Worm (Caenorhabditis elegans) whole organism, late embryonic: ENCODE measurements around the gene cky-1.
A peak's percentile ranks its signal among the peaks of the same experiment; 100 is the strongest.

ENCODE experiments used
- C08G9.2 ChIP-seq: sonication (generic microtip); optimal IDR thresholded peaks from 2 replicates; lab custom pipeline; 2016; ENCODE audit warnings: mild to moderate bottlenecking, missing genetic modification characterization, moderate library complexity, missing compliant biosample characterization
- C38D4.7 ChIP-seq: fragments of 200-800 bp; sonication (Bioruptor generic); optimal IDR thresholded peaks from 2 replicates; lab custom pipeline; 2018; ENCODE audit warnings: mild to moderate bottlenecking, missing genetic modification characterization, moderate library complexity, missing compliant biosample characterization
- K09A11.1 ChIP-seq: sonication (generic microtip); optimal IDR thresholded peaks from 2 replicates; lab custom pipeline; 2017; ENCODE audit warnings: antibody characterized with exemption, mild to moderate bottlenecking, missing genetic modification characterization, missing compliant biosample characterization; ENCODE audit not compliant: insufficient read depth
- ahr-1 ChIP-seq: sonication (generic microtip); optimal IDR thresholded peaks from 2 replicates; lab custom pipeline; 2016; ENCODE audit warnings: missing genetic modification characterization, missing compliant biosample characterization
- ama-1 ChIP-seq: fragments of 150-350 bp; optimal IDR thresholded peaks from 2 replicates; lab custom pipeline; 2014
- ceh-14 ChIP-seq: sonication (generic microtip); optimal IDR thresholded peaks from 2 replicates; lab custom pipeline; 2016; ENCODE audit warnings: missing genotype, missing genetic modification characterization, missing compliant biosample characterization
- ceh-18 ChIP-seq: sonication (generic microtip); optimal IDR thresholded peaks from 2 replicates; lab custom pipeline; 2016; ENCODE audit warnings: missing genetic modification characterization, missing compliant biosample characterization
- ceh-19 ChIP-seq: fragments of 200-800 bp; sonication (Bioruptor generic); optimal IDR thresholded peaks from 2 replicates; lab custom pipeline; 2018; ENCODE audit warnings: mild to moderate bottlenecking, missing genetic modification characterization, missing compliant biosample characterization
- ceh-24 ChIP-seq: sonication (generic microtip); optimal IDR thresholded peaks from 2 replicates; lab custom pipeline; 2016; ENCODE audit warnings: mild to moderate bottlenecking, missing genetic modification characterization, missing compliant biosample characterization
- ceh-30 ChIP-seq: fragments of 150-350 bp; optimal IDR thresholded peaks from 2 replicates; lab custom pipeline; 2014; ENCODE audit warnings: missing biosample characterization, missing genetic modification characterization
- ceh-34 ChIP-seq: sonication (generic microtip); optimal IDR thresholded peaks from 2 replicates; lab custom pipeline; 2016; ENCODE audit warnings: mild to moderate bottlenecking, missing genetic modification characterization, missing compliant biosample characterization
- ceh-48 ChIP-seq: sonication (generic microtip); optimal IDR thresholded peaks from 2 replicates; lab custom pipeline; 2016; ENCODE audit warnings: missing genetic modification characterization, inconsistent platforms, missing compliant biosample characterization
- ceh-9 ChIP-seq: sonication (generic microtip); optimal IDR thresholded peaks from 2 replicates; lab custom pipeline; 2016; ENCODE audit warnings: mild to moderate bottlenecking, missing genetic modification characterization, inconsistent platforms, missing compliant biosample characterization
- che-1 ChIP-seq: sonication (generic microtip); optimal IDR thresholded peaks from 2 replicates; lab custom pipeline; 2016; ENCODE audit warnings: mild to moderate bottlenecking, missing genetic modification characterization, missing compliant biosample characterization
- dmd-4 ChIP-seq: sonication (generic microtip); optimal IDR thresholded peaks from 2 replicates; lab custom pipeline; 2016; ENCODE audit warnings: borderline replicate concordance, missing genetic modification characterization, missing compliant biosample characterization
- elt-2 ChIP-seq: sonication (generic microtip); optimal IDR thresholded peaks from 2 replicates; lab custom pipeline; 2016; ENCODE audit warnings: missing genetic modification reagents, missing genetic modification characterization, missing compliant biosample characterization
- fkh-10 ChIP-seq: fragments of 150-350 bp; optimal IDR thresholded peaks from 2 replicates; lab custom pipeline; 2014; ENCODE audit warnings: missing biosample characterization, missing genetic modification reagents, missing genetic modification characterization
- hlh-13 ChIP-seq: fragments of 200-800 bp; sonication (Bioruptor generic); optimal IDR thresholded peaks from 2 replicates; lab custom pipeline; 2018; ENCODE audit warnings: mild to moderate bottlenecking, missing genetic modification characterization, missing compliant biosample characterization
- madf-2 ChIP-seq: sonication (generic microtip); optimal IDR thresholded peaks from 2 replicates; lab custom pipeline; 2017; ENCODE audit warnings: missing genetic modification characterization, missing compliant biosample characterization
- mec-3 ChIP-seq: sonication (generic microtip); optimal IDR thresholded peaks from 2 replicates; lab custom pipeline; 2016; ENCODE audit warnings: borderline replicate concordance, missing genetic modification characterization, missing compliant biosample characterization
- nhr-11 ChIP-seq: fragments of 150-350 bp; optimal IDR thresholded peaks from 2 replicates; lab custom pipeline; 2014; ENCODE audit warnings: missing biosample characterization, missing genetic modification characterization
- nhr-232 ChIP-seq: sonication (generic microtip); optimal IDR thresholded peaks from 2 replicates; lab custom pipeline; 2016; ENCODE audit warnings: missing genetic modification characterization, missing compliant biosample characterization
- odd-2 ChIP-seq: sonication (generic microtip); optimal IDR thresholded peaks from 2 replicates; lab custom pipeline; 2017; ENCODE audit warnings: antibody characterized with exemption, mild to moderate bottlenecking, missing genetic modification characterization, missing compliant biosample characterization
- pag-3 ChIP-seq: sonication (generic microtip); optimal IDR thresholded peaks from 2 replicates; lab custom pipeline; 2016; ENCODE audit warnings: missing compliant biosample characterization, missing genetic modification characterization, borderline replicate concordance
- pat-9 ChIP-seq: fragments of 200-800 bp; sonication (Bioruptor generic); optimal IDR thresholded peaks from 2 replicates; lab custom pipeline; 2018; ENCODE audit warnings: mild to moderate bottlenecking, missing genetic modification characterization, moderate library complexity, missing compliant biosample characterization
- pha-2 ChIP-seq: sonication (generic microtip); optimal IDR thresholded peaks from 2 replicates; lab custom pipeline; 2017; ENCODE audit warnings: mild to moderate bottlenecking, missing genetic modification characterization, missing compliant biosample characterization
- pqm-1 ChIP-seq: sonication (generic microtip); optimal IDR thresholded peaks from 2 replicates; lab custom pipeline; 2016; ENCODE audit warnings: missing genetic modification characterization, missing compliant biosample characterization
- ref-2 ChIP-seq: sonication (generic microtip); optimal IDR thresholded peaks from 2 replicates; lab custom pipeline; 2016; ENCODE audit warnings: missing genetic modification characterization, missing compliant biosample characterization
- sdc-2 ChIP-seq: sonication (generic microtip); optimal IDR thresholded peaks from 2 replicates; lab custom pipeline; 2016; ENCODE audit warnings: missing genotype, missing genetic modification characterization, missing compliant biosample characterization
- syd-9 ChIP-seq: sonication (generic microtip); optimal IDR thresholded peaks from 2 replicates; lab custom pipeline; 2016; ENCODE audit warnings: mild to moderate bottlenecking, missing genetic modification characterization, moderate library complexity, missing compliant biosample characterization
- unc-42 ChIP-seq: sonication (generic microtip); optimal IDR thresholded peaks from 2 replicates; lab custom pipeline; 2016; ENCODE audit warnings: missing genotype, missing genetic modification characterization, missing compliant biosample characterization
- unc-55 ChIP-seq: sonication (generic microtip); optimal IDR thresholded peaks from 2 replicates; lab custom pipeline; 2017; ENCODE audit warnings: missing biosample characterization, missing genetic modification reagents, missing genetic modification characterization
- unc-86 ChIP-seq: sonication (generic microtip); optimal IDR thresholded peaks from 2 replicates; lab custom pipeline; 2016; ENCODE audit warnings: missing genetic modification characterization, missing compliant biosample characterization

The cky-1 gene

ce11 chrV:12747856-12748255 is 11.4 kb downstream of the cky-1 start, which contains the start of gene C15C8.5:
Gene C15C8.5, plus strand, starts transcription at chrV:12748007.
- TF ChIP-seq C08G9.2 (tag; lab: Kevin White, UChicago) (no peak), unc-42 (tag; lab: Kevin White, UChicago) (peak; percentile 97)

DNA sequence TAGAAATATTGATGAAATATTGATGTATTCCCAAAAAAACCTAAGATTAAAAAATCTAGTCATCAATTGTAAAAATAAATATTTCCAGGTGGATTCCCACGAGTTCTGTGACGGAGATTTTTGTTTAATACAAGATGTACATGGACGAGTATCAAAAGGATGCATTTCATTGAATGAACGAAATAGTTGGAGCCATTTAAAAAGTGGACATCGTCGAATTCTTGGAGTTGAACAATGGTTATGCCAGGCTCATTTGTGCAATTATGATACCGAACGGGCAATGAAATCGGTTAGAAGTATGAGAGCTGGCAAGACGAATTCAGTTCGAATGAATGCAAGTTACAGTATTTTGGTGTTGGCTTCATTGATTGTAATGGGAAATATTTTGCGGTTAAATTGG is 13.1 kb downstream of the cky-1 start:
- TF ChIP-seq nhr-232 (no peak), ceh-18 (tag; lab: Kevin White, UChicago) (no peak), pat-9 (tag; lab: Kevin White, UChicago) (no peak), ahr-1 (tag; lab: Kevin White, UChicago) (no peak), ceh-34 (tag; lab: Kevin White, UChicago) (no peak), dmd-4 (tag; lab: Kevin White, UChicago) (no peak), pag-3 (tag; lab: Kevin White, UChicago) (no peak), madf-2 (tag; lab: Kevin White, UChicago) (no peak), hlh-13 (no peak), K09A11.1 (tag; lab: Kevin White, UChicago) (no peak), syd-9 (no peak), ceh-14 (tag; lab: Kevin White, UChicago) (no peak), pqm-1 (tag; lab: Kevin White, UChicago) (no peak)

DNA sequence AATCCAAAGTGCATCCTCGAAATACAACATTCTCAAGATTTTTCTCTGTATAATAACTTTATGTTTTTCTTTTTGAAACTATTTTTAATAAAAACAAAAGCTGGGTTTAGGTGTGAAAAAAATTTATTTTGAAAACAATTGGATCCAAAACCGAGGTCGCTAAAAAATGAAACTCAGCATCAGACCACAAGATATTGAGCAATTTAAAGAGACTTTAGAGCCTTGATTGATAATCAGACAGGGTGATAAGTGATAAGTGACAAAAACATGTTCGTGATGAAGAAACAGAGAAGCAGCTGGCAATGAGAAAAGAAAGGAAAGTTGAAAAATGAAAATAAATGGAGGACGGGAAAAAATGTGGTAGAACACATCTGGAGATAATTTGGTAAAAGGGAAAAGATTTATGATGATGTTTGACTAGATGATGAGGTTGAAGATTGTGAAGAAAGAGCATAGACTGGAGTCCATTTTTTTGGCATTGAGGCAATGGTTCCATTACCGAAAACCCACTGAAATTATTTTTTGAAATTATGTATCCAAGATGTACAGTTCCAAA is 15.1 kb downstream of the cky-1 start, which contains the start of gene C15C8.6:
C15C8.6 (minus strand) TSS at position 51 of the 556 bp plus-strand sequence.
- no peak for TF ChIP-seq ama-1 (lab: Kevin White, UChicago)
- no peak for TF ChIP-seq nhr-11 (tag; lab: Kevin White, UChicago)
- TF ChIP-seq ceh-48 (tag; lab: Kevin White, UChicago) = no peak
- no peak for TF ChIP-seq ceh-24 (tag; lab: Kevin White, UChicago)
- no peak for TF ChIP-seq sdc-2 (tag; lab: Kevin White, UChicago)
- no peak for TF ChIP-seq syd-9

DNA sequence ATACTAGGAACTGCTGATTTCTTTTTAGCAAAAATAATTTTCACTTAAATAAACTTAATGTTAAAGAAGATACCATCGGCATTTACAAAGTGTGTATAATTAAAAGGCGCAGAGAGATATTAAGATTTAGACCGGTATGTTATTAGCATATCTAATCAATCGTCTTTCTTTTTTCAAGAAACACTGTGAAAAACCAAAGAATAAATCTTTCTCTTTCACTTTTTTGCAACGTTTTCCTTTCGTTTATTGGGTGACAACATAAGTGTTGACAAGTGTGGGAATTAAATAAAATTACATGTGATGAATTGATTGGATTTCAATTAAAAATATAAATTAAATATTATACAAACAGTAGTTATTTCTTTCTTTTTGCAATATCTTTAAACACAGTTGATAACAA is 15.9 kb downstream of the cky-1 start, which contains the start of gene C15C8.8:
C15C8.8 (minus strand) TSS at position 101 of the 400 bp plus-strand sequence.
- no peak for TF ChIP-seq unc-86 (tag; lab: Kevin White, UChicago)
- no peak for TF ChIP-seq C38D4.7 (GFP tag; lab: Kevin White, UChicago)

DNA sequence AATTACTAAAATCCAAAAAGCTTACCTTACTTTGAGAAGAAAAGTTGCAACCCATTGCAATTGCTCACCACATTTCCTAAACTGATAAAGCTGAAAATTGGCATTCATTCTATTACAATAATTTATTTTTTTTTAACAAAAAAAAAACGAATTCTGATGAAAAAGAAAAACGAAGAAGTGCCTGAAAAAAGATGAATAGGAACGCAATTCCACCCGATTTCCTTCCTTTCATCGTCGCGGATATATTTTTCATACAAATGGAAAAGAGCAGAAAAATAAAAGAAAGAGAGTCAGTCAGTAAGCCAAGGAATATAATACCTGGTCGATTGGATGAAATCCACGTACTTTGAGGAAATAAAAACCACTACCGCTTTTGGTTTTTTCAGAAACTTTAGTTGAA is 18.3 kb downstream of the cky-1 start, which contains the start of gene gpa-13:
gpa-13 (minus strand) TSS at position 101 of the 400 bp plus-strand sequence.
- TF ChIP-seq madf-2 (tag; lab: Kevin White, UChicago) (no peak), elt-2 (tag; lab: Kevin White, UChicago) (no peak)

DNA sequence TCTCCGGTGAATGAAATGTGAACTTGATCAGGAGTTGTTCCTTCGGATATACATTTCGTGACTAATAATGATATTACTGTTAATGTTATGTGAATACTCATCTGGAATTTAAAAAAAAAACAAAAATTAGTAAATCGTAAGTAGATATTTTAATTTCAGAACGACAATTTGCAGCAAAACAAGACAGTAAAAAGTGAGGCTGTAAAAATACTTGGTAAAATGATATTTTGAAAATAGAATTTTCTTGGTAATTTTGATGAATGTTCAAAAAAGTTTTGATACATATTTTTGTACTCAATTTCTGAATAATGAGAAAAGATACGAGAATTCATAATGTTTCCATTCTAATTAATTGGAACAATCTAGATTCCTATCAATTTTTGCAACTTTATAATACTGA is 23.2 kb downstream of the cky-1 start, which contains the start of gene papl-1:
papl-1 (minus strand) TSS at position 101 of the 400 bp plus-strand sequence.
- no peak for TF ChIP-seq ceh-19 (GFP tag; lab: Kevin White, UChicago)
- no peak for TF ChIP-seq syd-9
- no peak for TF ChIP-seq ceh-30 (tag; lab: Kevin White, UChicago)
- TF ChIP-seq ama-1 (lab: Kevin White, UChicago) = no peak
- no peak for TF ChIP-seq ceh-9
- TF ChIP-seq pha-2 = no peak
- TF ChIP-seq, all 69 proteins: peak for 0

DNA sequence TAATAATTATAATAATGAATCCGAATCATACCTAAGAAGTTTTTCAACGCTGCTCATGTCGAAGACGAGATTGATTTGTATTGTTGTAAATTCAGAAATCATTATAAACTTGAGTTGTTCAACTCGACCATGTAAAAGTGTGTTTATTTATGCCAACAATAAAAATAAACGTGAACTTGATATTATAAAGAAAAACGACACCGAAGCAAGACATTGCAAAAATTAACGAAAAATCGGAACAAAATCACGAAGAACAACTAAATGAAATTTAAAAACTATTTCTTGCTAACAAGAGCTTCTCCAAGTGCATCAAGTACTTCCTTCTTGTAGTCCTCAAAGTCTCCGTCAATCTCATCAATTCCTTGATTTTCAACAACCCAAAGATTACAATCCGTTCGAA is 24.4 kb downstream of the cky-1 start, which contains the start of gene F18E2.15:
F18E2.15 (minus strand) TSS at position 101 of the 400 bp plus-strand sequence.
- TF ChIP-seq ref-2 (tag; lab: Kevin White, UChicago) (no peak), nhr-11 (tag; lab: Kevin White, UChicago) (no peak), unc-55 (no peak), che-1 (tag; lab: Kevin White, UChicago) (no peak), odd-2 (no peak), hlh-13 (no peak), fkh-10 (GFP tag; lab: Kevin White, UChicago) (no peak), mec-3 (no peak), ceh-30 (tag; lab: Kevin White, UChicago) (no peak), C38D4.7 (GFP tag; lab: Kevin White, UChicago) (no peak)
